Worm (Caenorhabditis elegans) whole organism, late embryonic: ENCODE results near the gene W08F4.10.

Experiments
- F13H6.1 ChIP-seq: sonication (generic microtip); optimal IDR thresholded peaks from 2 replicates; lab custom pipeline; 2016; ENCODE audit warnings: missing genetic modification characterization, missing compliant biosample characterization
- K09A11.1 ChIP-seq: sonication (generic microtip); optimal IDR thresholded peaks from 2 replicates; lab custom pipeline; 2017; ENCODE audit warnings: antibody characterized with exemption, mild to moderate bottlenecking, missing genetic modification characterization, missing compliant biosample characterization; ENCODE audit not compliant: insufficient read depth
- T23F11.4 ChIP-seq: fragments of 200-800 bp; sonication (Bioruptor generic); optimal IDR thresholded peaks from 2 replicates; lab custom pipeline; 2018; ENCODE audit warnings: mild to moderate bottlenecking, missing genetic modification characterization, missing compliant biosample characterization
- Y22D7AL.16 ChIP-seq: sonication (generic microtip); optimal IDR thresholded peaks from 2 replicates; lab custom pipeline; 2016; ENCODE audit warnings: missing genetic modification characterization, missing compliant biosample characterization
- ceh-14 ChIP-seq: sonication (generic microtip); optimal IDR thresholded peaks from 2 replicates; lab custom pipeline; 2016; ENCODE audit warnings: missing genotype, missing genetic modification characterization, missing compliant biosample characterization
- ceh-18 ChIP-seq: sonication (generic microtip); optimal IDR thresholded peaks from 2 replicates; lab custom pipeline; 2016; ENCODE audit warnings: missing genetic modification characterization, missing compliant biosample characterization
- ceh-19 ChIP-seq: fragments of 200-800 bp; sonication (Bioruptor generic); optimal IDR thresholded peaks from 2 replicates; lab custom pipeline; 2018; ENCODE audit warnings: mild to moderate bottlenecking, missing genetic modification characterization, missing compliant biosample characterization
- ceh-22 ChIP-seq: sonication (generic microtip); optimal IDR thresholded peaks from 2 replicates; lab custom pipeline; 2017; ENCODE audit warnings: missing biosample characterization, missing genetic modification characterization
- ceh-24 ChIP-seq: sonication (generic microtip); optimal IDR thresholded peaks from 2 replicates; lab custom pipeline; 2016; ENCODE audit warnings: mild to moderate bottlenecking, missing genetic modification characterization, missing compliant biosample characterization
- ceh-30 ChIP-seq: fragments of 150-350 bp; optimal IDR thresholded peaks from 2 replicates; lab custom pipeline; 2014; ENCODE audit warnings: missing biosample characterization, missing genetic modification characterization
- ceh-34 ChIP-seq: sonication (generic microtip); optimal IDR thresholded peaks from 2 replicates; lab custom pipeline; 2016; ENCODE audit warnings: mild to moderate bottlenecking, missing genetic modification characterization, missing compliant biosample characterization
- ceh-45 ChIP-seq: fragments of 200-800 bp; sonication (Bioruptor generic); IDR thresholded peaks from 2 replicates; pipeline ENCODE4 v1.3.6; 2022; ENCODE audit warnings: missing genetic modification reagents, missing genetic modification characterization, missing compliant biosample characterization
- ceh-48 ChIP-seq: sonication (generic microtip); optimal IDR thresholded peaks from 2 replicates; lab custom pipeline; 2016; ENCODE audit warnings: missing genetic modification characterization, inconsistent platforms, missing compliant biosample characterization
- dmd-4 ChIP-seq: sonication (generic microtip); optimal IDR thresholded peaks from 2 replicates; lab custom pipeline; 2016; ENCODE audit warnings: borderline replicate concordance, missing genetic modification characterization, missing compliant biosample characterization
- dve-1 ChIP-seq: sonication (generic microtip); optimal IDR thresholded peaks from 2 replicates; lab custom pipeline; 2017; ENCODE audit warnings: antibody characterized with exemption, mild to moderate bottlenecking, missing genetic modification characterization, missing compliant biosample characterization
- elt-2 ChIP-seq: sonication (generic microtip); optimal IDR thresholded peaks from 2 replicates; lab custom pipeline; 2016; ENCODE audit warnings: missing genetic modification reagents, missing genetic modification characterization, missing compliant biosample characterization
- elt-4 ChIP-seq: sonication (generic microtip); optimal IDR thresholded peaks from 2 replicates; lab custom pipeline; 2016; ENCODE audit warnings: missing genetic modification characterization, missing compliant biosample characterization
- ets-4 ChIP-seq: sonication (generic microtip); optimal IDR thresholded peaks from 2 replicates; lab custom pipeline; 2016; ENCODE audit warnings: missing genetic modification characterization, missing compliant biosample characterization
- eyg-1 ChIP-seq: sonication (generic microtip); optimal IDR thresholded peaks from 2 replicates; lab custom pipeline; 2016; ENCODE audit warnings: missing genotype, missing genetic modification characterization, missing compliant biosample characterization
- fax-1 ChIP-seq: sonication (generic microtip); optimal IDR thresholded peaks from 2 replicates; lab custom pipeline; 2016; ENCODE audit warnings: missing genotype, missing genetic modification characterization, missing compliant biosample characterization
- fkh-6 ChIP-seq: sonication (generic microtip); optimal IDR thresholded peaks from 2 replicates; lab custom pipeline; 2016; ENCODE audit warnings: missing genetic modification characterization, missing compliant biosample characterization
- gmeb-2 ChIP-seq: sonication (generic microtip); optimal IDR thresholded peaks from 2 replicates; lab custom pipeline; 2016; ENCODE audit warnings: missing genetic modification characterization, inconsistent platforms, missing compliant biosample characterization
- hlh-13 ChIP-seq: fragments of 200-800 bp; sonication (Bioruptor generic); optimal IDR thresholded peaks from 2 replicates; lab custom pipeline; 2018; ENCODE audit warnings: mild to moderate bottlenecking, missing genetic modification characterization, missing compliant biosample characterization
- hlh-15 ChIP-seq: sonication (generic microtip); optimal IDR thresholded peaks from 2 replicates; lab custom pipeline; 2016; ENCODE audit warnings: missing genetic modification characterization, missing compliant biosample characterization
- hlh-8 ChIP-seq: sonication (generic microtip); optimal IDR thresholded peaks from 2 replicates; lab custom pipeline; 2016; ENCODE audit warnings: missing genotype, missing genetic modification characterization, missing compliant biosample characterization
- lim-6 ChIP-seq: sonication (generic microtip); optimal IDR thresholded peaks from 2 replicates; lab custom pipeline; 2016; ENCODE audit warnings: missing genetic modification characterization, missing compliant biosample characterization
- lin-11 ChIP-seq: fragments of 200-800 bp; sonication (Bioruptor generic); optimal IDR thresholded peaks from 2 replicates; lab custom pipeline; 2018; ENCODE audit warnings: mild to moderate bottlenecking, missing genetic modification characterization, missing compliant biosample characterization
- madf-2 ChIP-seq: sonication (generic microtip); optimal IDR thresholded peaks from 2 replicates; lab custom pipeline; 2017; ENCODE audit warnings: missing genetic modification characterization, missing compliant biosample characterization
- nhr-232 ChIP-seq: sonication (generic microtip); optimal IDR thresholded peaks from 2 replicates; lab custom pipeline; 2016; ENCODE audit warnings: missing genetic modification characterization, missing compliant biosample characterization
- odd-2 ChIP-seq: sonication (generic microtip); optimal IDR thresholded peaks from 2 replicates; lab custom pipeline; 2017; ENCODE audit warnings: antibody characterized with exemption, mild to moderate bottlenecking, missing genetic modification characterization, missing compliant biosample characterization
- pat-9 ChIP-seq: fragments of 200-800 bp; sonication (Bioruptor generic); optimal IDR thresholded peaks from 2 replicates; lab custom pipeline; 2018; ENCODE audit warnings: mild to moderate bottlenecking, missing genetic modification characterization, moderate library complexity, missing compliant biosample characterization
- pax-1 ChIP-seq: fragments of 150-350 bp; optimal IDR thresholded peaks from 2 replicates; lab custom pipeline; 2014; ENCODE audit warnings: missing biosample characterization, missing genetic modification characterization
- pha-2 ChIP-seq: sonication (generic microtip); optimal IDR thresholded peaks from 2 replicates; lab custom pipeline; 2017; ENCODE audit warnings: mild to moderate bottlenecking, missing genetic modification characterization, missing compliant biosample characterization
- pha-4 ChIP-seq: fragments of 150-350 bp; optimal IDR thresholded peaks from 2 replicates; lab custom pipeline; 2018; ENCODE audit warnings: missing biosample characterization, missing genetic modification reagents, missing genetic modification characterization
- pros-1 ChIP-seq: fragments of 150-350 bp; optimal IDR thresholded peaks from 2 replicates; lab custom pipeline; 2014; ENCODE audit warnings: missing biosample characterization, missing genetic modification reagents, missing genetic modification characterization
- rnt-1 ChIP-seq: sonication (generic microtip); optimal IDR thresholded peaks from 2 replicates; lab custom pipeline; 2016; ENCODE audit warnings: missing genetic modification characterization, missing compliant biosample characterization
- syd-9 ChIP-seq: sonication (generic microtip); optimal IDR thresholded peaks from 2 replicates; lab custom pipeline; 2016; ENCODE audit warnings: mild to moderate bottlenecking, missing genetic modification characterization, moderate library complexity, missing compliant biosample characterization
- tbx-2 ChIP-seq: sonication (generic microtip); optimal IDR thresholded peaks from 2 replicates; lab custom pipeline; 2016; ENCODE audit warnings: missing genetic modification characterization, missing compliant biosample characterization
- unc-42 ChIP-seq: sonication (generic microtip); optimal IDR thresholded peaks from 2 replicates; lab custom pipeline; 2016; ENCODE audit warnings: missing genotype, missing genetic modification characterization, missing compliant biosample characterization
- unc-86 ChIP-seq: sonication (generic microtip); optimal IDR thresholded peaks from 2 replicates; lab custom pipeline; 2016; ENCODE audit warnings: missing genetic modification characterization, missing compliant biosample characterization
- zip-5 ChIP-seq: sonication (generic microtip); optimal IDR thresholded peaks from 2 replicates; lab custom pipeline; 2016; ENCODE audit warnings: missing genetic modification characterization, missing compliant biosample characterization
- ztf-16 ChIP-seq: sonication (generic microtip); optimal IDR thresholded peaks from 2 replicates; lab custom pipeline; 2017; ENCODE audit warnings: missing genetic modification characterization, missing compliant biosample characterization

The W08F4.10 gene

DNA sequence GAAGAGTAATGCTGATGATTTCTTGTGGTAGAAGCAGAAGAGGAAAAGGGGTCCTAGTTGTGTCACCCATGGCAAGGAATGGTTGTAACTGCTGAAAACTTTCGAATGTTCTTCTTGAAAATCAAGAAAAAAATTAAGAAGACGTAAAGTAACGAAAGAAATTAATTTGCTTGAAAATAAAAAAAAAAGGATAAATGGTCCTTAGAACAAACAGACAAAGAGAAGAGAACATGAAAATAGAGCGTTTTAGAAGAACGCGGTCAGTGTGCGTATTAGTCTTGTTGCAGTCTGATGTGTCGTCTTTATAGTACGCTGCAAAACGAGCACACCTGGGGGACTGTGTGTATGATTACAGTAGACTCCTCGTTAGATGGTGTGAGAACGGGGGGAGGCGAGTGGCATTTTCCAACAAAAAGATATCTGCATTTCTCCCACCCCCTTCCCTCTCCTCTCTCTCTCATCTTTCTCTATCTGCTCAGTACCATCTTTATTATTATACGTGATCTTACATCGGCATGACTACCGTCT, 6.6 kb downstream of the W08F4.10 start, which contains the start of the genes W08F4.12 and W08F4.13:
W08F4.12 (minus strand) TSS at position 101 of the 528 bp plus-strand sequence.
W08F4.13 (plus strand) TSS at position 478 of the 528 bp plus-strand sequence.
- TF ChIP-seq T23F11.4 (GFP tag; lab: Kevin White, UChicago), result no peak
- no peak for TF ChIP-seq F13H6.1 (tag; lab: Kevin White, UChicago)
- TF ChIP-seq Y22D7AL.16, result no peak
- TF ChIP-seq hlh-15 (tag; lab: Kevin White, UChicago), result no peak
- TF ChIP-seq zip-5 (tag; lab: Kevin White, UChicago), result no peak
- no peak for TF ChIP-seq ceh-14
- no peak for TF ChIP-seq fax-1 (tag; lab: Kevin White, UChicago)
- no peak for TF ChIP-seq odd-2 (tag; lab: Kevin White, UChicago)
- TF ChIP-seq hlh-13 (GFP tag; lab: Kevin White, UChicago), result no peak
- TF ChIP-seq dve-1 (tag; lab: Kevin White, UChicago), result no peak
- no peak for TF ChIP-seq unc-86 (tag; lab: Kevin White, UChicago)
- no peak for TF ChIP-seq fkh-6 (tag; lab: Kevin White, UChicago)
- no peak for TF ChIP-seq pha-2 (tag; lab: Kevin White, UChicago)
- TF ChIP-seq tbx-2 (tag; lab: Kevin White, UChicago), result no peak
- TF ChIP-seq lin-11 (tag; lab: Kevin White, UChicago), result no peak
- TF ChIP-seq ztf-16 (tag; lab: Kevin White, UChicago), result no peak
- TF ChIP-seq ceh-45 (GFP tag; lab: Robert Waterston, UW), result no peak
- no peak for TF ChIP-seq nhr-232 (tag; lab: Kevin White, UChicago)

DNA sequence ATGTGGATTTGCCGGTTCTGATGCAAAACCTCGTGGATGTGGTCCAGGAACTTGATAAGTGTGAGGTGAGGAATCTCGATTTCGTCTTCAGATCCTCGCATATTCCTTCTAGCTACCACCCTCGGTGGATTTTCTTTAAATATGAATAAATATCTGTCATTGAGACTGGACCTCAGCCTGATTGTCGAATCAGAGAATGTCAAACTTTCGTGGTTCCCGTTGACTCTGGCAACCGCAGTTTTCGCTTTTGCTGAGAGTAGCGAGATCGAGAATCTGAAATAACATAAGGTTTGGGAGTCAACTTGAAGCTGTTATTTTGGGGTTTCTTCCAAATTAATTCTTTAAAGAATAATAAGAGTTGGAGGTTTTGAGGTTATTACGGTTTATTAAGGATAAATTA, 8.4 kb downstream of the W08F4.10 start, which contains the start of gene fbxb-14:
fbxb-14 (minus strand) TSS at position 101 of the 400 bp plus-strand sequence.
- TF ChIP-seq hlh-8 (tag; lab: Kevin White, UChicago) (no peak), elt-4 (no peak), ceh-48 (tag; lab: Kevin White, UChicago) (no peak), ceh-18 (tag; lab: Kevin White, UChicago) (no peak), nhr-232 (tag; lab: Kevin White, UChicago) (no peak), ceh-30 (tag; lab: Kevin White, UChicago) (no peak), elt-2 (tag; lab: Kevin White, UChicago) (no peak), ceh-24 (no peak), K09A11.1 (tag; lab: Kevin White, UChicago) (no peak), ceh-22 (tag; lab: Kevin White, UChicago) (no peak), Y22D7AL.16 (no peak), odd-2 (tag; lab: Kevin White, UChicago) (no peak), madf-2 (no peak), ceh-34 (tag; lab: Kevin White, UChicago) (no peak), pha-4 (tag; lab: Kevin White, UChicago) (no peak), pax-1 (no peak), gmeb-2 (tag; lab: Kevin White, UChicago) (no peak)

DNA sequence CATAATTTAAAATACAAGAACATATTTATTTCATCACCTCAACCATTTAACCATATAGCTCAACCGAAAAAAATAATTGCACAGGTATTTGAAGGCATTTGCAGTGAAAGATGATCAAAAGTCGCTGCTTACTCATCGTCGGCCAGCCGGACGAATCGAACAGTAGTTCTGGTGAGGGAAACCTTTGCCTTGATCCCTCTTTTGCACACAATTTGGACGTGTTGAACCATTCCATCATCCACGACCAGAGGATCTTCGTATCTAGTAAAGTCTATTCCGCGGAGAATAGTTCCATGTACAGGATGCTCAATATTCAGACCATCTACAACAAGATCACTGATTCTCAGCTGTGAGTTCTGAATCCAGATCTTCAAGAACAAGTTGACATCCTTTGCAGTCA, 9.0 kb downstream of the W08F4.10 start:
- TF ChIP-seq ceh-22 (tag; lab: Kevin White, UChicago), result no peak
- no peak for TF ChIP-seq unc-86 (tag; lab: Kevin White, UChicago)
- no peak for TF ChIP-seq K09A11.1 (tag; lab: Kevin White, UChicago)
- no peak for TF ChIP-seq hlh-13 (GFP tag; lab: Kevin White, UChicago)
- no peak for TF ChIP-seq pha-4 (tag; lab: Kevin White, UChicago)
- TF ChIP-seq dmd-4 (tag; lab: Kevin White, UChicago), result no peak
- no peak for TF ChIP-seq rnt-1 (tag; lab: Kevin White, UChicago)
- TF ChIP-seq lim-6 (tag; lab: Kevin White, UChicago), result no peak
- TF ChIP-seq syd-9 (tag; lab: Kevin White, UChicago), result no peak
- no peak for TF ChIP-seq ceh-48 (tag; lab: Kevin White, UChicago)
- no peak for TF ChIP-seq pros-1 (tag; lab: Kevin White, UChicago)
- TF ChIP-seq dve-1 (tag; lab: Kevin White, UChicago), result no peak
- no peak for TF ChIP-seq unc-42 (tag; lab: Kevin White, UChicago)
- no peak for TF ChIP-seq ets-4 (tag; lab: Kevin White, UChicago)
- no peak for TF ChIP-seq ceh-19
- no peak for TF ChIP-seq pat-9
- no peak for TF ChIP-seq eyg-1
- TF ChIP-seq elt-4, result no peak
- TF ChIP-seq T23F11.4 (GFP tag; lab: Kevin White, UChicago), result no peak
- no peak for TF ChIP-seq pha-2 (tag; lab: Kevin White, UChicago)
